Fruit fly (Drosophila melanogaster) Kc167 (cell line): ENCODE measurements around the gene CCAP.

Experiments used
- Sin3A ChIP-seq: fragments of >200 bp; optimal IDR thresholded peaks from 2 replicates; lab custom pipeline; 2018; ENCODE audit warnings: missing external identifiers
- h ChIP-seq: fragments of >200 bp; optimal IDR thresholded peaks from 3 replicates; lab custom pipeline; 2018; ENCODE audit warnings: missing external identifiers
- insv ChIP-seq: fragments of >200 bp; optimal IDR thresholded peaks from 3 replicates; lab custom pipeline; 2018; ENCODE audit warnings: missing external identifiers
- psq ChIP-seq: fragments of >200 bp; optimal IDR thresholded peaks from 2 replicates; lab custom pipeline; 2017; ENCODE audit warnings: missing external identifiers

DNA sequence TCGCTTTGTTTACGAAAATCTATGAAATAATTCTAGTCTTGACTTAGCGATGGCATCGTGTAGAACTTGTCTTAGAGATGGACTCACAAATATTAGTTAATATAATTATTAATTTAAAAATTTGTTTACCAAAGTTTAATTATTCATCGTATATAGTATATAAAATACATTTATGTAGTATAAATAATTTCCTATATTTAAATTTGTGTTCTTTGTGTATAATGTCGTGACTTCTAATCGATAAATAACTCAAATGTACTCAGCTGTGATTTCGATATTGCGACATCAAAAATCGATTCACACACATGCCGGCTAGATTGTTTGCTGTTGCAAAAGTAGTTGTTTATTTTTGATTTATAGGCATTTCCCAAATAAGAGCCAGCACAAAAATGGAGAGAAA, 11.6 kb downstream of the CCAP start, which contains the start of the genes wfs1 and Nup133:
- TF ChIP-seq h (no peak), psq (lab: Kevin White, UChicago) (no peak), insv (lab: Kevin White, UChicago) (no peak), Sin3A (lab: Kevin White, UChicago) (no peak)
